Worm (Caenorhabditis elegans) whole organism, L2 larva: ENCODE measurements around the gene cbp-1.

Experiments used
- ama-1 ChIP-seq: fragments of 150-350 bp; optimal IDR thresholded peaks from 2 replicates; lab custom pipeline; 2018; ENCODE audit warnings: inconsistent platforms
- elt-3 ChIP-seq: sonication (generic microtip); optimal IDR thresholded peaks from 2 replicates; lab custom pipeline; 2017; ENCODE audit warnings: missing biosample characterization, missing genetic modification characterization
- fos-1 ChIP-seq: fragments of 150-350 bp; optimal IDR thresholded peaks from 2 replicates; lab custom pipeline; 2014; ENCODE audit warnings: missing biosample characterization, missing genetic modification characterization
- mdl-1 ChIP-seq, 2 experiments: fragments of 150-350 bp in 1 of 2; sonication (generic microtip) in 1 of 2; optimal IDR thresholded peaks; 2 replicates each; lab custom pipeline; 2017; ENCODE audit warnings: missing biosample characterization in 2 of 2, missing genetic modification characterization in 2 of 2
- nhr-10 ChIP-seq: sonication (generic microtip); optimal IDR thresholded peaks from 2 replicates; lab custom pipeline; 2017; ENCODE audit warnings: missing biosample characterization, missing genetic modification characterization
- nhr-12 ChIP-seq: fragments of 150-350 bp; optimal IDR thresholded peaks from 2 replicates; lab custom pipeline; 2014; ENCODE audit warnings: missing biosample characterization, missing genetic modification characterization
- nhr-77 ChIP-seq: fragments of 150-350 bp; optimal IDR thresholded peaks from 2 replicates; lab custom pipeline; 2014; ENCODE audit warnings: missing biosample characterization, missing genetic modification characterization
- sma-3 ChIP-seq: sonication (generic microtip); optimal IDR thresholded peaks from 2 replicates; lab custom pipeline; 2016; ENCODE audit warnings: missing genetic modification reagents, missing genetic modification characterization, missing compliant biosample characterization
- snpc-4 ChIP-seq: fragments of 150-350 bp; optimal IDR thresholded peaks from 2 replicates; lab custom pipeline; 2014; ENCODE audit warnings: missing biosample characterization, missing genetic modification characterization
- unc-39 ChIP-seq: fragments of 150-350 bp; optimal IDR thresholded peaks from 2 replicates; lab custom pipeline; 2014; ENCODE audit warnings: missing biosample characterization, missing genetic modification characterization
- unc-62 ChIP-seq: fragments of 150-350 bp; optimal IDR thresholded peaks from 2 replicates; lab custom pipeline; 2014; ENCODE audit warnings: missing biosample characterization, missing genetic modification reagents, missing genetic modification characterization
- ztf-11 ChIP-seq: sonication (generic microtip); optimal IDR thresholded peaks from 2 replicates; lab custom pipeline; 2017; ENCODE audit warnings: missing biosample characterization, missing genetic modification characterization

- no peak for TF ChIP-seq ama-1 (lab: Kevin White, UChicago)
- TF ChIP-seq fos-1 (tag; lab: Kevin White, UChicago) = no peak
- no peak for TF ChIP-seq elt-3 (tag; lab: Kevin White, UChicago)
- no peak for TF ChIP-seq nhr-10
- TF ChIP-seq snpc-4 = no peak
- no peak for TF ChIP-seq mdl-1 (tag; optimal IDR thresholded peaks at IDR 0.05; lab: Kevin White, UChicago)
- TF ChIP-seq nhr-77 (tag; lab: Kevin White, UChicago) = no peak
- no peak for TF ChIP-seq unc-39 (tag; lab: Kevin White, UChicago)
- no peak for TF ChIP-seq sma-3 (GFP tag; lab: Kevin White, UChicago)
- TF ChIP-seq nhr-12 (tag; lab: Kevin White, UChicago) = no peak
- no peak for TF ChIP-seq unc-62 (GFP tag; lab: Kevin White, UChicago)
- no peak for TF ChIP-seq ztf-11 (tag; lab: Kevin White, UChicago)
Measured at ce11 chrIII:9802045-9802444, 35.7 kb downstream of the cbp-1 start.
